Worm (Caenorhabditis elegans): Measurements from ENCODE around the gene srx-113.

- no peak for TF ChIP-seq ztf-11 (tag; optimal IDR thresholded peaks at IDR 0.05)
- no peak for TF ChIP-seq unc-39 (tag; optimal IDR thresholded peaks at IDR 0.05)
- peak; percentile 36 to 87 for TF ChIP-seq lsy-2 (tag; optimal IDR thresholded peaks at IDR 0.05)
- TF ChIP-seq lin-39 (tag; optimal IDR thresholded peaks at IDR 0.05) = no peak
- no peak for TF ChIP-seq skn-1 (tag; optimal IDR thresholded peaks at IDR 0.05)
- TF ChIP-seq nhr-12 (tag; optimal IDR thresholded peaks at IDR 0.05) = no peak
- TF ChIP-seq egl-27 (tag; optimal IDR thresholded peaks at IDR 0.05) = peak; percentile 56
- TF ChIP-seq aly-2 (tag; optimal IDR thresholded peaks at IDR 0.05) = no peak
- TF ChIP-seq ceh-82 (tag; optimal IDR thresholded peaks at IDR 0.05) = no peak
- peak; percentile 51 for TF ChIP-seq snpc-4 (tag; optimal IDR thresholded peaks at IDR 0.05)
- TF ChIP-seq lin-13 (GFP tag; optimal IDR thresholded peaks at IDR 0.05) = peak; percentile 59
Observed at ce11 chrV:12659426-12659825, 27.5 kb upstream of the srx-113 start, which contains the start of gene ccch-3.
